Worm (Caenorhabditis elegans): Measurements from ENCODE around the gene str-44.

str-44 gene

DNA sequence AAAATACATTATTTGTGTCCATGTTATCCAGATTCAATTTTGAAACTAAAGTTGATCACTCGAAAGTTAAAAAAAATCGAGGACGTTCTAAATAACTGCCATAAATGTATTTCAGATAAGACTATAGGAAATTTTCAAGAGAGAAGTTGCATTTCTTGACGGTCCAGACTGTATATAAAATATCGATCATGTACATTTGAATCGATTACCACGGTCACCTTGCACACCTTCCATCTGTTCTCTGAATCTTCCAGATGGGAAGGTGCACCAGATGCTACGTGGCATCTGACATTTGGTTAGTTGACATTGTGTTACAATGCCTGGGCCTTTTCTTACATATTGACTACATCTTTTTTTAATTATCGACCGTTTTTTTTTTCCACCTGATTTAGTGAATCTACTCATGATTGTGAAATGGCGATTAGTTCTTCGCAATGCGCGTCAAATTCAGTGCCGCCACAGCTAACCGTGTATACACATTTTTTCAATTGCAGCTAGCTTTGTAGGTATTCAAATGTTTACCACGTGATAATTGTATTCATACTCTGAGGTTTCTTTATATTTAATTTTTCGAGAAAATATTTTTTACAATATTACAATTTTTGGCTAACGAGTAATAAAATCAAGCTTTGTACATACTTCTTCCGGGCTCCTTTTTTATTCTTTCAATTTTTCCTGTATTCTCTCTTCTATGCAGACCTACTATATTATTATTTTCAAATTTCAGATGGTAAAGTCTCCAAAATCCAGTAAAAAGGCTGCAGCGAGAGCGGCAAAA, 8.8 kb upstream of the str-44 start, which contains the start of gene skr-16:
Gene skr-16, plus strand, starts transcription at position 728 of the 778 bp plus-strand sequence.
- no peak for TF ChIP-seq unc-62 (GFP tag; optimal IDR thresholded peaks at IDR 0.05)

ce11 chrIV:7171222-7171621, 5.8 kb upstream of the str-44 start, which contains the start of gene str-220:
Gene str-220, minus strand, starts transcription at chrIV:7171322.
- no peak for TF ChIP-seq unc-62 (GFP tag; optimal IDR thresholded peaks at IDR 0.05)

ce11 chrIV:7173489-7173888, 3.5 kb upstream of the str-44 start, which contains the start of gene str-1:
Gene str-1, plus strand, starts transcription at chrIV:7173789.
- TF ChIP-seq unc-62 (GFP tag; optimal IDR thresholded peaks at IDR 0.05), result no peak

DNA sequence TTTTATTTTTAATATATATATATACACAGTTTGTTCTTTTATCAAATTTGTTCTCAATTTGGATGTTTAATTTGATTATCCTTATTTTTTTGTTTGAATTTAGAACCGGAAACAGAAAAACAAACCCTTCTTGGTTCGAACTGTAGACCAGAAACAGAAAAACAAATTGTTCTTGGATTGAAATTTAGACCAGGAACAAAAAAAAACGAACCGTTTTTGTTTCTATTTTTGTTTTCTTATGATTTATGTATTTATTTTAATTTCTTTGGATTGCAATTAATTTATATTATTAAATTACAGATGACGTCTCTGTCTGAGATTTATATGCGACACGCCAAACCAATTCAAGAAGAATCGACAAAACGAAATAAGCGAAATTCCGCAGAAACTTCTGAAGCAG, 1.6 kb upstream of the str-44 start, which contains the start of gene C42D4.19:
Gene C42D4.19, plus strand, starts transcription at position 301 of the 400 bp plus-strand sequence.
- no peak for TF ChIP-seq unc-62 (GFP tag; optimal IDR thresholded peaks at IDR 0.05)

ce11 chrIV:7178942-7179341, 2.0 kb downstream of the str-44 start, which contains the start of gene C42D4.3:
Gene C42D4.3, plus strand, starts transcription at chrIV:7179239.
- TF ChIP-seq unc-62 (GFP tag; optimal IDR thresholded peaks at IDR 0.05), result no peak

ce11 chrIV:7180304-7180703, 3.3 kb downstream of the str-44 start, which contains the start of gene cest-10:
Gene cest-10, plus strand, starts transcription at chrIV:7180557.
- TF ChIP-seq unc-62 (GFP tag; optimal IDR thresholded peaks at IDR 0.05), result no peak

DNA sequence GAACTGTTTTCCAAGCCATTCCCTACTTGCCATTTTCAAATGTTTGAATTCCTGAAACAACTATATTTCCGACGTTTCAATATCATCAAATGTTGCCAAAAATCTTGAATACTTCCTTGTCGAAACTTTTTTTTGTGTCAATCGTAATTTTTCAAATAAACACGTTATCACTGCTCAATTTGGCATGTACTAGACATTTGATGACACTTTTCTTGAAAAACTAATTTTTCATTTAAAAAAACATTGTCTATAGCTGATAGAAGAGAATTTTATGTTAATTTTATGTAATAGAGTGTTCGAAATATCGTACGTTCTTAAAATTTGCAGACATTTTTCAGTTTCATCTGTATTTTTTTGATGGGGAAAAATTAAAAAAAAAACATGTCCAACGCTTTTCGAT, 5.8 kb downstream of the str-44 start:
- no peak for TF ChIP-seq unc-62 (GFP tag; optimal IDR thresholded peaks at IDR 0.05)

DNA sequence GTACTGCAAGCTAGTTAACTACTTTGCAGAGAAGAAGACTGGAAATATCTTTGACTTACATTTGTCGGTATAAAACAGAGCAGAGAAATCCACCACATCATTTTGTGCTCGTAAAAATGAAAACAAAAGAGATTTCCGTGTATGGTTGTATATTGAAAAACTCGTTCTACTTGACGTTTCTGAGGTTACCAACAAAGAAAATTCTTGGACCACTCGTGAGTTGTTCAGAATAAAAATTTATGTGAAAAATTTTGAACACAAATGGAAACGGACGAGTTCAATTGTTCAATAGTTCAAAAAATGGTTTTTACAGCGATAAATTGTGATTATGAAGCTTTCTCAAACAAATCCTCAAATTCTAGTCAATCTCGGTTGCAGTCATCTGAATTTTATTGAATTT, 7.6 kb downstream of the str-44 start, which contains the start of gene clec-179:
Gene clec-179, minus strand, starts transcription at position 101 of the 400 bp plus-strand sequence.
- no peak for TF ChIP-seq unc-62 (GFP tag; optimal IDR thresholded peaks at IDR 0.05)

DNA sequence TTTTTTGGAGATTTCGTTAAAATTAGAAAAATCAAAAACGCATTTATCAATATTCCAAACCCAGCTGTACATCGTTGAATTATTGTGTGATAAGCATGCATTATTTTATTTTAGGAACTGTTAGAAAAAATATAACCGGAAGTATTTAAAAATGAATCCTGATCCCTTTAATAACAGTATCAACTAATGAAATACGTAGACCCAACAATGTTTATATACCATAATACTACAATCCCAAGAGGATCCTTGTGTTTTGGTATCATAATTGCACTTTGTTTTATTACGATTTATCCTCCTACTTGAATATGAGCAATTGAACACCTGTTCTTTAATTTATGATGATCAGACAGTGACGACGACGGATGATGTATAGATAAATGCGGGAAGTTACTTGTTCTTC, 9.8 kb downstream of the str-44 start, which contains the start of gene str-249:
Gene str-249, minus strand, starts transcription at position 101 of the 400 bp plus-strand sequence.
- no peak for TF ChIP-seq unc-62 (GFP tag; optimal IDR thresholded peaks at IDR 0.05)

DNA sequence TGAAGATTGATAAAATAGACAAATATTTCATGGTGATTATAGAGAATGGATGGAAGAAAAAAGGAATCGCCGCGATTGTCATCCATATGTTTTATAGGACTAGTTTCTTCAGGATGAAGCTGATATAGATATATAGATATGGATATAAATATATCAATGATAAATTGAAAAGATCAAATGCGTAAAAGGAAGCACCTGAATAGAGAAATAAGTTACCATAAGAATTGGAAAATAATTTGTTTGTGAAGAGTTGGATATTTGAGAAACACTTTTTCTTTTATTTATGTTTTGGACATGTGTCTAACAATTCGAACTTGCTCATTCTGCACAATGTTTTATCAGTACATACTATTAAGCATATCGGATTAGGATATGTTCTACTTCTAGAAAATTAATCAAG, 11.0 kb downstream of the str-44 start, which contains the start of gene C42D4.13:
Gene C42D4.13, minus strand, starts transcription at position 101 of the 400 bp plus-strand sequence.
- no peak for TF ChIP-seq unc-62 (GFP tag; optimal IDR thresholded peaks at IDR 0.05)

DNA sequence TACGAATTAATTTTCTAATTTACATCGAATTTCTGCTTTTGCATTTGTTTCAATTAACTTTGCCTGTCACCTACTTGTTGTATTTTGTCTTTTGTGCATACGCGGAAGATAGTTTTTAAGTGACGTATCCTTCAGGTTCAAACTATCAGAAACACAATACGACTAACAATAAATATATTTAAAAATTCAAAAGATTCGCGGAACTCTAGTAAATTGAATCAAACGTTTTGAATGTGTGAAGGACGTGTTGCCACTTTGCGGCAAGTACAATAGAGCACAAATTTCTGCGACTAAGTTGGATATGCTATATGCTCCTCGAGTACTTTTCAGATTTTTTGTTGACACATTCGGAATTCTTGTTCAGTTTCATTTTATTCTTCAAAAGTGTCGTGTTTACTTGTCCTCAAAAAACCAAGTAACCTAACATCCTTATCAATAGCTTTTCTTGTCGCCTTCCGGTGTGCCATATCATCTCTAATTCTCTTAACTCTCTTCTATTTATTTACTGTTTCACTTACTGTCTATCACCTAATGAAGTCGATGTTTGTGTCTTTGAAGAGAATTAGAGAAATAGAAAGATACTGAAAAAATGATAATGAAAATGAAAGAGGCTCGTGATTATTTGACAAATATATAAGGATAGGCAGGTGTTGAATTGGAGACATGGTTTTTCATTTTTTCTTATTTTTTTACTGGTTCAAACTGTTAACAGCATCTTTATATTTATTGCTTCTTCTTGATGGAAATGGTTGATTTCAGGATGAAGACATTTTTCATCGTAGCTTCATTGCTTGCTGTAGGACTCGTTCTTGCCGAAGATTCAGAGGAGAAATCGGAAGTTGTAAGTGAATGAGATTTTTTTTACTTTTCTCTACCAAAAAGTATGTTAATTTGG, 11.8 kb downstream of the str-44 start, which contains the start of gene srlf-7:
Gene srlf-7, plus strand, starts transcription at position 760 of the 895 bp plus-strand sequence.
- no peak for TF ChIP-seq unc-62 (GFP tag; optimal IDR thresholded peaks at IDR 0.05)

- TF ChIP-seq unc-62 (GFP tag; optimal IDR thresholded peaks at IDR 0.05), result no peak
Observed at ce11 chrIV:7190409-7190808, 13.4 kb downstream of the str-44 start.

DNA sequence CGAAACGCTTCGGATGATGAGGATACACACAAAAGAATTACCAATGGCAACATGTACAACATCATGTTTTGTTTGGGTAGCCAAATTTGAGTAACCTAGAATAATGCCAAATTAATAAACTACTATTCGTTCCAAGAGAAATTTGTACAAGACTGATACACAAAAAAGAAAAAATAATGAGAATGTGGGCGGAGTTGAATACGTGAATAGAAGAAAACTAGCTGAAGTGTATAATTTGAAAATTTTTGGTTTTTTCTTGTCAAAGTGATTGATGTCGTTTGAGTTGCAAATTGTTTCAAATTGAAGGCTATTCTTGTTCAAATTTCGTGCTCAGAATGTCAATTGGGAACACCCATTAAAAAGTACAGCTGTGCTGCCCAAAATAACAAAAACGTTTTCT, 14.8 kb downstream of the str-44 start, which contains the start of gene R13A1.5:
Gene R13A1.5, minus strand, starts transcription at position 101 of the 400 bp plus-strand sequence.
- TF ChIP-seq unc-62 (GFP tag; optimal IDR thresholded peaks at IDR 0.05), result no peak

- no peak for TF ChIP-seq unc-62 (GFP tag; optimal IDR thresholded peaks at IDR 0.05)
Observed at ce11 chrIV:7195734-7196133, 18.7 kb downstream of the str-44 start, which contains the start of gene best-16. Gene best-16, minus strand, starts transcription at chrIV:7195834.

ce11 chrIV:7196853-7197252, 19.9 kb downstream of the str-44 start, which contains the start of gene unc-8:
Gene unc-8, plus strand, starts transcription at chrIV:7197153.
- TF ChIP-seq unc-62 (GFP tag; optimal IDR thresholded peaks at IDR 0.05), result no peak

Measured in whole organism, dauer.